Worm (Caenorhabditis elegans): ENCODE data around the gene coh-4.

DNA sequence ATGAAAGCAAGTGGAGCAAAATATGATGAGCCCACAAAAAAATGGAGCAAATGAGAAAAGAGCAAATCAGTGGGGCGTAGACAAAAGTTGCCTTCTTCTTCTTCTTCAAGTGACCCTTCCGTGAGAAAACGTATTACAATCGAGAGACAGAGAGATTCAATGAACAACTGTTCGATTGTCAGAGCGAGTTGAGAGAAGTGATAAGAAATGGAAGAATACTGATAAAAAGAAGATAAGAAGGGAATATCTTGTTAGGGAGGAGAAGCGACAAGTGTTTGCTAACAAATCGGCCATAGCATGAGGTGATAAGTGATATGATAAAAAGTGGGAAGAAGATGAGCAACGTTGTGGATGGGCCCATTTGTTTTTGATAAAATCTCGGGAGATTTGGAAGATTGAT, 18.1 kb downstream of the coh-4 start:
- TF ChIP-seq mdl-1 (tag; optimal IDR thresholded peaks at IDR 0.05) (no peak), tbx-2 (tag; optimal IDR thresholded peaks at IDR 0.05) (no peak)
